Fruit fly (Drosophila melanogaster) whole organism, embryonic: ENCODE data around the gene PpV.

Experiments used
- ATbp ChIP-seq: fragments of 200-800 bp; sonication (Bioruptor generic); optimal IDR thresholded peaks from 2 replicates; lab custom pipeline; 2017; ENCODE audit warnings: missing biosample characterization, mild to moderate bottlenecking, missing genetic modification characterization, missing genetic modification reagents
- Atf3 ChIP-seq: fragments of 200-800 bp; sonication (Bioruptor generic); optimal IDR thresholded peaks from 3 replicates; lab custom pipeline; 2016; ENCODE audit warnings: missing biosample characterization, missing genetic modification characterization
- Blimp-1 ChIP-seq: fragments of 200-800 bp; sonication (Bioruptor generic); optimal IDR thresholded peaks from 3 replicates; lab custom pipeline; 2018; ENCODE audit warnings: missing biosample characterization, missing genetic modification characterization, mild to moderate bottlenecking, moderate library complexity, missing genetic modification reagents
- CG10543 ChIP-seq: fragments of 200-800 bp; sonication (Bioruptor generic); optimal IDR thresholded peaks from 3 replicates; lab custom pipeline; 2017; ENCODE audit warnings: missing biosample characterization, mild to moderate bottlenecking, missing genetic modification characterization, moderate library complexity
- CG11398 ChIP-seq: fragments of 200-800 bp; sonication (Bioruptor generic); optimal IDR thresholded peaks from 2 replicates; lab custom pipeline; 2016; ENCODE audit warnings: missing biosample characterization, missing genetic modification characterization
- CG12236 ChIP-seq: fragments of 200-800 bp; sonication (Bioruptor generic); optimal IDR thresholded peaks from 2 replicates; lab custom pipeline; 2016; ENCODE audit warnings: missing biosample characterization, missing genetic modification characterization
- CG2116 ChIP-seq: fragments of 200-800 bp; sonication (Bioruptor generic); optimal IDR thresholded peaks from 3 replicates; lab custom pipeline; 2018; ENCODE audit warnings: missing biosample characterization, mild to moderate bottlenecking, missing genetic modification characterization
- CG2199 ChIP-seq: fragments of 200-800 bp; sonication (Bioruptor generic); IDR thresholded peaks from 3 replicates; pipeline ENCODE4 v1.3.6; 2022; ENCODE audit warnings: missing biosample characterization, missing genetic modification characterization
- CG2712 ChIP-seq: fragments of 200-800 bp; optimal IDR thresholded peaks from 3 replicates; lab custom pipeline; 2019; ENCODE audit warnings: missing biosample characterization, mild to moderate bottlenecking, missing genetic modification characterization, moderate library complexity
- CG3281 ChIP-seq: fragments of 200-800 bp; sonication (Bioruptor generic); optimal IDR thresholded peaks from 3 replicates; lab custom pipeline; 2017; ENCODE audit warnings: missing biosample characterization, mild to moderate bottlenecking, missing genetic modification characterization
- CG34224 ChIP-seq: fragments of 200-800 bp; sonication (Bioruptor generic); IDR thresholded peaks from 3 replicates; pipeline ENCODE4 v1.3.6; 2022; ENCODE audit warnings: missing biosample characterization, missing genetic modification characterization; ENCODE audit not compliant: partially characterized antibody
- CG3995 ChIP-seq: fragments of 200-800 bp; sonication (Bioruptor generic); optimal IDR thresholded peaks from 3 replicates; lab custom pipeline; 2016; ENCODE audit warnings: missing biosample characterization, missing genetic modification characterization
- CG6765 ChIP-seq: fragments of 200-800 bp; sonication (Bioruptor generic); optimal IDR thresholded peaks from 3 replicates; lab custom pipeline; 2017; ENCODE audit warnings: missing biosample characterization, mild to moderate bottlenecking, missing genetic modification characterization
- CG8290 ChIP-seq, 3 experiments: fragments of 200-800 bp; sonication (Bioruptor generic); optimal IDR thresholded peaks; 2 replicates each; lab custom pipeline; 2016 to 2019; ENCODE audit warnings: missing biosample characterization in 3 of 3, missing genetic modification characterization in 3 of 3, mild to moderate bottlenecking in 2 of 3, moderate library complexity in 1 of 3
- CG8478 ChIP-seq: fragments of >200 bp; optimal IDR thresholded peaks from 2 replicates; lab custom pipeline; 2018
- CG9609 ChIP-seq: fragments of 200-800 bp; sonication (Bioruptor generic); optimal IDR thresholded peaks from 3 replicates; lab custom pipeline; 2016; ENCODE audit warnings: missing biosample characterization, missing genetic modification characterization
- Chrac-16 ChIP-seq: fragments of 200-800 bp; sonication (Bioruptor generic); optimal IDR thresholded peaks from 3 replicates; lab custom pipeline; 2016; ENCODE audit warnings: missing biosample characterization, missing genetic modification characterization
- CrebB ChIP-seq: fragments of 200-800 bp; sonication (Bioruptor generic); optimal IDR thresholded peaks from 3 replicates; lab custom pipeline; 2018; ENCODE audit warnings: missing biosample characterization, mild to moderate bottlenecking, missing genetic modification characterization
- D19B ChIP-seq: fragments of 200-800 bp; sonication (Bioruptor generic); optimal IDR thresholded peaks from 2 replicates; lab custom pipeline; 2017; ENCODE audit warnings: missing biosample characterization, mild to moderate bottlenecking, missing genetic modification characterization
- Dip3 ChIP-seq: fragments of 200-800 bp; sonication (Bioruptor generic); optimal IDR thresholded peaks from 3 replicates; lab custom pipeline; 2016; ENCODE audit warnings: missing biosample characterization, missing genetic modification characterization
- Doc3 ChIP-seq: fragments of 200-800 bp; sonication (Bioruptor generic); IDR thresholded peaks from 3 replicates; pipeline ENCODE4 v1.3.6; 2022; ENCODE audit warnings: missing biosample characterization, missing genetic modification characterization; ENCODE audit not compliant: partially characterized antibody
- ERR ChIP-seq: fragments of 200-800 bp; sonication (Bioruptor generic); optimal IDR thresholded peaks from 2 replicates; lab custom pipeline; 2016; ENCODE audit warnings: missing biosample characterization, missing genetic modification characterization
- HLH54F ChIP-seq: fragments of 200-800 bp; sonication (Bioruptor generic); optimal IDR thresholded peaks from 3 replicates; lab custom pipeline; 2016; ENCODE audit warnings: missing biosample characterization, missing genetic modification characterization
- HmgZ ChIP-seq: fragments of 200-800 bp; sonication (Bioruptor generic); optimal IDR thresholded peaks from 2 replicates; lab custom pipeline; 2018; ENCODE audit warnings: missing biosample characterization, mild to moderate bottlenecking, missing genetic modification characterization
- Hr3 ChIP-seq: fragments of 200-800 bp; sonication (Bioruptor generic); optimal IDR thresholded peaks from 3 replicates; lab custom pipeline; 2016; ENCODE audit warnings: missing biosample characterization, missing genetic modification characterization
- Lhr ChIP-seq: fragments of 200-800 bp; sonication (Bioruptor generic); optimal IDR thresholded peaks from 3 replicates; lab custom pipeline; 2017; ENCODE audit warnings: mild to moderate bottlenecking, missing biosample characterization, missing genetic modification reagents, missing genetic modification characterization
- Lim3 ChIP-seq: fragments of 200-800 bp; sonication (Bioruptor generic); IDR thresholded peaks from 2 replicates; pipeline ENCODE4 v1.3.6; 2022; ENCODE audit warnings: missing biosample characterization, missing genetic modification characterization
- Oaz ChIP-seq: fragments of 200-800 bp; sonication (Bioruptor generic); IDR thresholded peaks from 2 replicates; pipeline ENCODE4 v1.3.6; 2022; ENCODE audit warnings: missing biosample characterization, missing genetic modification characterization
- Optix ChIP-seq: fragments of 200-800 bp; sonication (Bioruptor generic); IDR thresholded peaks from 3 replicates; pipeline ENCODE4 v1.3.6; 2022; ENCODE audit warnings: missing biosample characterization, missing genetic modification characterization
- Side ChIP-seq: fragments of 200-800 bp; sonication (Bioruptor generic); optimal IDR thresholded peaks from 2 replicates; lab custom pipeline; 2016; ENCODE audit warnings: missing biosample characterization, missing genetic modification characterization
- Six4 ChIP-seq: fragments of 200-800 bp; sonication (Bioruptor generic); optimal IDR thresholded peaks from 2 replicates; lab custom pipeline; 2016; ENCODE audit warnings: missing biosample characterization, missing genetic modification characterization
- Sox102F ChIP-seq: fragments of 200-800 bp; sonication (Bioruptor generic); optimal IDR thresholded peaks from 2 replicates; lab custom pipeline; 2018; ENCODE audit warnings: missing biosample characterization, mild to moderate bottlenecking, missing genetic modification characterization, moderate library complexity
- az2 ChIP-seq: fragments of 200-800 bp; sonication (Bioruptor generic); optimal IDR thresholded peaks from 3 replicates; lab custom pipeline; 2016; ENCODE audit warnings: missing biosample characterization, missing genetic modification characterization
- bowl ChIP-seq: fragments of 200-800 bp; sonication (Bioruptor generic); IDR thresholded peaks from 2 replicates; pipeline ENCODE4 v1.3.6; 2022; ENCODE audit warnings: missing biosample characterization, missing genetic modification characterization
- cato ChIP-seq: fragments of 200-800 bp; sonication (Bioruptor generic); optimal IDR thresholded peaks from 2 replicates; lab custom pipeline; 2016; ENCODE audit warnings: missing biosample characterization, missing genetic modification characterization, borderline replicate concordance
- corto ChIP-seq: fragments of 200-800 bp; sonication (Bioruptor generic); optimal IDR thresholded peaks from 2 replicates; lab custom pipeline; 2016; ENCODE audit warnings: missing biosample characterization, mild to moderate bottlenecking, missing genetic modification characterization, moderate library complexity
- dan ChIP-seq: fragments of 200-800 bp; sonication (Bioruptor generic); IDR thresholded peaks from 2 replicates; pipeline ENCODE4 v1.3.6; 2022; ENCODE audit warnings: missing biosample characterization, missing genetic modification characterization
- dimm ChIP-seq: fragments of 200-800 bp; sonication (Bioruptor generic); IDR thresholded peaks from 2 replicates; pipeline ENCODE4 v1.3.6; 2022; ENCODE audit warnings: missing biosample characterization, missing genetic modification characterization
- gro ChIP-seq: fragments of 200-800 bp; sonication (Bioruptor generic); optimal IDR thresholded peaks from 2 replicates; lab custom pipeline; 2016; ENCODE audit warnings: missing biosample characterization, missing genetic modification characterization
- hb ChIP-seq: fragments of 200-800 bp; sonication (Bioruptor generic); IDR thresholded peaks from 3 replicates; pipeline ENCODE4 v1.3.6; 2022; ENCODE audit warnings: missing biosample characterization, missing genetic modification characterization; ENCODE audit not compliant: partially characterized antibody
- hth ChIP-seq: fragments of >200 bp; optimal IDR thresholded peaks from 2 replicates; lab custom pipeline; 2017; ENCODE audit warnings: inconsistent platforms
- kah ChIP-seq: fragments of 200-800 bp; sonication (Bioruptor generic); optimal IDR thresholded peaks from 2 replicates; lab custom pipeline; 2018; ENCODE audit warnings: missing biosample characterization, mild to moderate bottlenecking, missing genetic modification characterization
- lov ChIP-seq, 2 experiments: fragments of 200-800 bp in 1 of 2; fragments of >200 bp in 1 of 2; sonication (Bioruptor generic) in 1 of 2; IDR thresholded peaks in 1 of 2; optimal IDR thresholded peaks in 1 of 2; 2 replicates in 1 of 2; 3 replicates in 1 of 2; pipeline versions ENCODE4 v1.3.6 to Lab custom; 2017 to 2022; ENCODE audit warnings: missing biosample characterization in 1 of 2, missing genetic modification characterization in 1 of 2
- oc ChIP-seq: fragments of 200-800 bp; sonication (Bioruptor generic); optimal IDR thresholded peaks from 2 replicates; lab custom pipeline; 2018; ENCODE audit warnings: missing biosample characterization, mild to moderate bottlenecking, missing genetic modification characterization, moderate library complexity
- onecut ChIP-seq: fragments of 200-800 bp; sonication (Bioruptor generic); IDR thresholded peaks from 2 replicates; pipeline ENCODE4 v1.3.6; 2022; ENCODE audit warnings: missing biosample characterization, missing genetic modification characterization
- run ChIP-seq: fragments of 200-800 bp; sonication (Bioruptor generic); optimal IDR thresholded peaks from 3 replicates; lab custom pipeline; 2018; ENCODE audit warnings: missing biosample characterization, mild to moderate bottlenecking, missing genetic modification characterization
- slou ChIP-seq: fragments of 200-800 bp; sonication (Bioruptor generic); optimal IDR thresholded peaks from 3 replicates; lab custom pipeline; 2016; ENCODE audit warnings: missing biosample characterization, missing genetic modification characterization
- unc-4 ChIP-seq: fragments of 200-800 bp; sonication (Bioruptor generic); IDR thresholded peaks from 2 replicates; pipeline ENCODE4 v1.3.6; 2022; ENCODE audit warnings: missing biosample characterization, missing genetic modification characterization; ENCODE audit not compliant: partially characterized antibody
- unpg ChIP-seq: fragments of 200-800 bp; sonication (Bioruptor generic); optimal IDR thresholded peaks from 3 replicates; lab custom pipeline; 2018; ENCODE audit warnings: missing biosample characterization, mild to moderate bottlenecking, missing genetic modification characterization, moderate library complexity
- zfh2 ChIP-seq: fragments of 200-800 bp; sonication (Bioruptor generic); optimal IDR thresholded peaks from 2 replicates; lab custom pipeline; 2016; ENCODE audit warnings: missing biosample characterization, missing genetic modification characterization

Gene PpV

DNA sequence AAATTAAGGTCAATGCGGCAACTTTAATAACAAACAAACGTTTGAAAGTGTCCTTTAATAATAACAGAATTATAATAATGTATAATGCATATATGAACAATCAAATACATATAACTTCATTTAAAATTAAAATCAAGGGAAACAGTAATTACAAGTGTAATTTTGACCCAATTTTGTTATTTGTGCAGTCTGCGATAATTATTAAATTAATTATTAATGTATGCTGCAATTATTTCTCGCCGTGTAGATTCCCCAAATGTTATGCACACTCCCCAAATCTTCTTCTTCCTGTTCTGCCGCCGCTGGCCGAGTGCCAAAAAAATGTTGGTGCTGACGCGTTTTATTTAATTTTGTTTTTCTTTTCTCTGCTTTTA, 19.1 kb downstream of the PpV start (continued):
- TF ChIP-seq az2 (GFP tag; lab: Kevin White, UChicago) (peak; percentile 86), zfh2 (GFP tag; lab: Kevin White, UChicago) (peak; percentile 26), CG3995 (GFP tag; lab: Kevin White, UChicago) (peak; percentile 18), Blimp-1 (peak; percentile 86), CG2199 (GFP tag; lab: Robert Waterston, UW) (no peak), lov (optimal IDR thresholded peaks at IDR 0.05; lab: Kevin White, UChicago) (no peak), lov (GFP tag; IDR thresholded peaks at IDR 0.05; lab: Robert Waterston, UW) (peak; percentile 67; the same call in 1 of the 3 replicates), CG9609 (GFP tag; lab: Kevin White, UChicago) (no peak), bowl (GFP tag; lab: Robert Waterston, UW) (no peak), ERR (no peak), cato (GFP tag; lab: Kevin White, UChicago) (peak; percentile 75), Sox102F (GFP tag; lab: Kevin White, UChicago) (peak; percentile 89), oc (tag; lab: Kevin White, UChicago) (peak; percentile 83), Oaz (GFP tag; lab: Robert Waterston, UW) (peak; percentile 61; the same call in 1 of the 2 replicates), dan (GFP tag; lab: Robert Waterston, UW) (no peak), CG2712 (tag; lab: Kevin White, UChicago) (peak; percentile 93), unpg (peak; percentile 89), Dip3 (GFP tag; lab: Kevin White, UChicago) (peak; percentile 13), CG10543 (GFP tag; lab: Kevin White, UChicago) (peak; percentile 93), corto (GFP tag; lab: Kevin White, UChicago) (no peak), run (peak; percentile 72), CG11398 (GFP tag; lab: Kevin White, UChicago) (no peak), hb (GFP tag; lab: Robert Waterston, UW) (no peak), Side (GFP tag; lab: Kevin White, UChicago) (no peak), gro (GFP tag; lab: Kevin White, UChicago) (no peak), CrebB (tag; lab: Kevin White, UChicago) (peak; percentile 73), HmgZ (tag; lab: Kevin White, UChicago) (peak; percentile 81), Lhr (GFP tag; lab: Kevin White, UChicago) (peak; percentile 76), hth (lab: Kevin White, UChicago) (no peak), Six4 (GFP tag; lab: Kevin White, UChicago) (peak; percentile 82), Chrac-16 (peak; percentile 77), kah (peak; percentile 71), Optix (no peak), ATbp (GFP tag; lab: Kevin White, UChicago) (peak; percentile 87), Atf3 (no peak), CG8290 (GFP tag; optimal IDR thresholded peaks at IDR 0.05; lab: Kevin White, UChicago) (peak; percentile 76), CG8290 (tag; optimal IDR thresholded peaks at IDR 0.05; lab: Kevin White, UChicago) (peak in 1 of 2 experiments; percentile 57), Hr3 (GFP tag; lab: Kevin White, UChicago) (peak; percentile 81), CG12236 (GFP tag; lab: Kevin White, UChicago) (no peak), CG8478 (no peak), HLH54F (GFP tag; lab: Kevin White, UChicago) (no peak), D19B (peak; percentile 73), unc-4 (GFP tag; lab: Robert Waterston, UW) (no peak), slou (peak; percentile 52), CG6765 (peak; percentile 86), dimm (GFP tag; lab: Robert Waterston, UW) (peak; percentile 32; the same call in 1 of the 2 replicates), onecut (GFP tag; lab: Robert Waterston, UW) (peak; percentile 48; the same call in 1 of the 2 replicates), CG3281 (GFP tag; lab: Kevin White, UChicago) (peak; percentile 88), Lim3 (GFP tag; lab: Robert Waterston, UW) (peak; percentile 34; the same call in 1 of the 2 replicates), CG2116 (peak; percentile 59), CG34224 (no peak), Doc3 (GFP tag; lab: Robert Waterston, UW) (no peak)
